Fruit fly (Drosophila melanogaster): Measurements from ENCODE around the gene PGRP-LB.

DNA sequence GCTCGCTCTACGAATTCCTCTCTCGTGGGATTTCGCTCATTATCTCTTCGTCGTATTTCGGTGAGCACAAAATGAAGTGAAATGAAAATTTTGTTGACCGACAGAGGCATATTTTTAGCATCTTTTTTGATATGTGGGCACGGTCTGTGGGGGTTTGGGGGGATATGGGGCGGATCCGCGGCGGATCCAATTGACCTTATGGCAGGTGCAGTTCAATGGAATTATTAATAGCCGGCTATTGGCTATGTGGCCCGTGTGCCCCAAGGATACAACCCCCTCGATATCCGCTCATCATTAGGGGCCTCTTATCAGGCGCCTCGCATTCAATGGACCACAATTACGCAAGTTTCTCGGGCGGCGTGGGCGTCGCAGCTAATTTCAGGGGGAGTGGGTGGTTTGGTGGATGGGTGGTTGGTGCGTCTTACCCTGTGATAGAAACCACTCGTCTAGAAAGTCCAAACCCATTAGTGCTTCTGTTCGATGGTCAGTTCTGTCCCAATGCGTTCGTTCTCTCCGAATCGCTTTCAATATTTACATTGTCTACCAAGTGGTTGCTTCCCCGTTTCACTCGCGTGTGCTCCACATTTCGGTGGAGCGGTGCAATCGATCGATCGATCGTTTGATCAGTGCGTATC is 9.0 kb downstream of the PGRP-LB start, which contains the start of gene sals:
- no peak for TF ChIP-seq usp (GFP tag; optimal IDR thresholded peaks at IDR 0.05)
- no peak for TF ChIP-seq pan (optimal IDR thresholded peaks at IDR 0.05)
- TF ChIP-seq Dll (optimal IDR thresholded peaks at IDR 0.05): no peak
- TF ChIP-seq CG8478 (optimal IDR thresholded peaks at IDR 0.05): no peak
- no peak for TF ChIP-seq EcR (GFP tag; optimal IDR thresholded peaks at IDR 0.05)
- no peak for TF ChIP-seq psq (optimal IDR thresholded peaks at IDR 0.05)

Data from whole organism.